Worm (Caenorhabditis elegans): ENCODE measurements around the gene Y40B10A.5.

Y40B10A.5 gene

ce11 chrV:2004659-2005058 is 41.2 kb downstream of the Y40B10A.5 start, which contains the start of gene cysl-4:
TSS of gene cysl-4 (plus strand) at chrV:2004959.
- no peak for TF ChIP-seq nhr-10 (tag; optimal IDR thresholded peaks at IDR 0.05)
- no peak for TF ChIP-seq unc-62 (GFP tag; optimal IDR thresholded peaks at IDR 0.05)
- TF ChIP-seq nhr-11 (tag; optimal IDR thresholded peaks at IDR 0.05): no peak

ce11 chrV:2004229-2004628 is 41.6 kb downstream of the Y40B10A.5 start, which contains the start of gene clec-206:
TSS of gene clec-206 (minus strand) at chrV:2004329.
- TF ChIP-seq crh-2 (tag; optimal IDR thresholded peaks at IDR 0.05) (no peak), C34F6.9 (tag; optimal IDR thresholded peaks at IDR 0.05) (no peak), peb-1 (tag; optimal IDR thresholded peaks at IDR 0.05) (no peak), Y55F3AM.14 (GFP tag; optimal IDR thresholded peaks at IDR 0.05) (no peak), gmeb-1 (tag; optimal IDR thresholded peaks at IDR 0.05) (no peak), elt-3 (tag; optimal IDR thresholded peaks at IDR 0.05) (no peak), F13H6.1 (tag; optimal IDR thresholded peaks at IDR 0.05) (no peak), snpc-4 (tag; optimal IDR thresholded peaks at IDR 0.05) (no peak), skn-1 (tag; optimal IDR thresholded peaks at IDR 0.05) (no peak), lin-39 (tag; optimal IDR thresholded peaks at IDR 0.05) (no peak), zag-1 (tag; optimal IDR thresholded peaks at IDR 0.05) (no peak), blmp-1 (tag; optimal IDR thresholded peaks at IDR 0.05; ENCODE audit: insufficient read depth) (no peak), dmd-4 (tag; optimal IDR thresholded peaks at IDR 0.05) (no peak), unc-39 (tag; optimal IDR thresholded peaks at IDR 0.05) (no peak), alr-1 (tag; optimal IDR thresholded peaks at IDR 0.05) (no peak), ztf-1 (GFP tag; conservative IDR thresholded peaks at IDR 0.05) (no peak)

ce11 chrV:1999531-2000094 is 46.2 kb downstream of the Y40B10A.5 start, which contains the start of gene alh-5:
TSS of gene alh-5 (minus strand) at chrV:1999581.
- TF ChIP-seq alr-1 (tag; optimal IDR thresholded peaks at IDR 0.05) (no peak), unc-55 (GFP tag; optimal IDR thresholded peaks at IDR 0.05) (no peak), sma-9 (GFP tag; optimal IDR thresholded peaks at IDR 0.05) (peak; percentile 34), sma-9 (tag; optimal IDR thresholded peaks at IDR 0.05) (no peak), dmd-4 (tag; optimal IDR thresholded peaks at IDR 0.05) (no peak), crh-2 (tag; optimal IDR thresholded peaks at IDR 0.05) (peak; percentile 2)

- TF ChIP-seq sem-4 (tag; optimal IDR thresholded peaks at IDR 0.05): no peak
- peak; percentile 6 for TF ChIP-seq sma-9 (GFP tag; optimal IDR thresholded peaks at IDR 0.05)
- no peak for TF ChIP-seq sma-9 (tag; optimal IDR thresholded peaks at IDR 0.05)
Measured at ce11 chrV:1998358-1998757, 47.5 kb downstream of the Y40B10A.5 start.

Measured in whole organism, L2 larva.